Worm (Caenorhabditis elegans) whole organism, young adult: ENCODE data around the gene C45B2.8.

ENCODE experiments used
- B0035.1 ChIP-seq: sonication (generic microtip); optimal IDR thresholded peaks from 2 replicates; lab custom pipeline; 2016; ENCODE audit warnings: missing genetic modification characterization, mild to moderate bottlenecking, missing compliant biosample characterization, missing genotype, missing genetic modification reagents
- C06A6.2 ChIP-seq: fragments of 200-800 bp; sonication (Bioruptor generic); conservative IDR thresholded peaks from 2 replicates; pipeline ENCODE4 v1.3.6; 2022; ENCODE audit warnings: missing genetic modification characterization, missing compliant biosample characterization
- D2030.7 ChIP-seq: fragments of 200-800 bp; sonication (Bioruptor generic); IDR thresholded peaks from 2 replicates; pipeline ENCODE4 v1.3.6; 2022; ENCODE audit warnings: missing genetic modification reagents, missing genetic modification characterization, missing compliant biosample characterization
- F10E7.11 ChIP-seq: sonication (generic microtip); optimal IDR thresholded peaks from 2 replicates; lab custom pipeline; 2017; ENCODE audit warnings: mild to moderate bottlenecking, missing genetic modification characterization, moderate library complexity, missing compliant biosample characterization
- F33H1.4 ChIP-seq: fragments of 200-800 bp; sonication (Bioruptor generic); IDR thresholded peaks from 2 replicates; pipeline ENCODE4 v1.3.6; 2022; ENCODE audit warnings: missing genetic modification reagents, missing genetic modification characterization, missing compliant biosample characterization
- F37B4.10 ChIP-seq: fragments of 200-800 bp; sonication (Bioruptor generic); IDR thresholded peaks from 2 replicates; pipeline ENCODE4 v1.3.6; 2022; ENCODE audit warnings: missing genetic modification characterization, missing compliant biosample characterization
- Y53G8AR.9 ChIP-seq: fragments of 200-800 bp; sonication (Bioruptor generic); conservative IDR thresholded peaks from 2 replicates; pipeline ENCODE4 v1.3.6; 2022; ENCODE audit warnings: missing genetic modification reagents, missing genetic modification characterization, missing compliant biosample characterization
- Y56A3A.18 ChIP-seq: fragments of 200-800 bp; sonication (Bioruptor generic); IDR thresholded peaks from 2 replicates; pipeline ENCODE4 v1.3.6; 2022; ENCODE audit warnings: missing genetic modification reagents, missing genetic modification characterization, missing compliant biosample characterization
- atf-7 ChIP-seq: sonication (generic microtip); optimal IDR thresholded peaks from 2 replicates; lab custom pipeline; 2017; ENCODE audit warnings: mild to moderate bottlenecking, missing genetic modification characterization, missing compliant biosample characterization
- ccch-3 ChIP-seq: fragments of 200-800 bp; sonication (Bioruptor generic); optimal IDR thresholded peaks from 2 replicates; lab custom pipeline; 2018; ENCODE audit warnings: mild to moderate bottlenecking, missing genetic modification characterization, missing compliant biosample characterization
- cebp-1 ChIP-seq, 2 experiments: fragments of 200-800 bp in 1 of 2; sonication (Bioruptor generic) in 1 of 2; sonication (generic microtip) in 1 of 2; IDR thresholded peaks in 1 of 2; optimal IDR thresholded peaks in 1 of 2; 2 replicates each; pipeline versions ENCODE4 v1.3.6 to Lab custom; 2017 to 2022; ENCODE audit warnings: missing compliant biosample characterization in 2 of 2, missing genetic modification characterization in 2 of 2, mild to moderate bottlenecking in 1 of 2, missing genetic modification reagents in 1 of 2, moderate library complexity in 1 of 2
- ceh-27 ChIP-seq: fragments of 200-800 bp; sonication (Bioruptor generic); optimal IDR thresholded peaks from 2 replicates; lab custom pipeline; 2018; ENCODE audit warnings: mild to moderate bottlenecking, missing genetic modification characterization, moderate library complexity, missing compliant biosample characterization
- ceh-58 ChIP-seq: fragments of 200-800 bp; sonication (Bioruptor generic); IDR thresholded peaks from 2 replicates; pipeline ENCODE4 v1.3.6; 2022; ENCODE audit warnings: missing genetic modification characterization, missing compliant biosample characterization
- die-1 ChIP-seq: sonication (generic microtip); optimal IDR thresholded peaks from 2 replicates; lab custom pipeline; 2016; ENCODE audit warnings: missing genotype, mild to moderate bottlenecking, missing genetic modification characterization, missing compliant biosample characterization
- dpl-1 ChIP-seq: fragments of 150-350 bp; optimal IDR thresholded peaks from 2 replicates; lab custom pipeline; 2014; ENCODE audit warnings: missing biosample characterization, missing genetic modification reagents, missing genetic modification characterization
- egl-18 ChIP-seq: fragments of 200-800 bp; sonication (Bioruptor generic); IDR thresholded peaks from 2 replicates; pipeline ENCODE4 v1.3.6; 2022; ENCODE audit warnings: missing genetic modification reagents, missing genetic modification characterization, missing compliant biosample characterization
- egrh-3 ChIP-seq: fragments of 200-800 bp; sonication (Bioruptor generic); IDR thresholded peaks from 2 replicates; pipeline ENCODE4 v1.3.6; 2022; ENCODE audit warnings: missing genetic modification reagents, missing genetic modification characterization, missing compliant biosample characterization
- ets-4 ChIP-seq: fragments of 200-800 bp; sonication (Bioruptor generic); optimal IDR thresholded peaks from 2 replicates; lab custom pipeline; 2018; ENCODE audit warnings: mild to moderate bottlenecking, missing genetic modification characterization, missing compliant biosample characterization
- gei-17 ChIP-seq: fragments of 200-800 bp; sonication (Bioruptor generic); optimal IDR thresholded peaks from 2 replicates; lab custom pipeline; 2018; ENCODE audit warnings: mild to moderate bottlenecking, missing genetic modification characterization, missing compliant biosample characterization
- hlh-12 ChIP-seq: sonication (generic microtip); optimal IDR thresholded peaks from 2 replicates; lab custom pipeline; 2016; ENCODE audit warnings: missing genetic modification characterization, missing compliant biosample characterization
- lag-1 ChIP-seq: fragments of 200-800 bp; sonication (Bioruptor generic); IDR thresholded peaks from 2 replicates; pipeline ENCODE4 v1.3.6; 2022; ENCODE audit warnings: missing genetic modification reagents, missing genetic modification characterization, missing compliant biosample characterization
- let-607 ChIP-seq, 2 experiments: fragments of 200-800 bp in 1 of 2; sonication (Bioruptor generic) in 1 of 2; sonication (generic microtip) in 1 of 2; optimal IDR thresholded peaks; 2 replicates each; lab custom pipeline; 2016 to 2018; ENCODE audit warnings: mild to moderate bottlenecking in 2 of 2, missing compliant biosample characterization in 2 of 2, missing genetic modification characterization in 2 of 2, moderate library complexity in 2 of 2, missing genotype in 1 of 2
- lin-35 ChIP-seq, 3 experiments: fragments of 150-350 bp in 2 of 3; sonication (generic microtip) in 1 of 3; optimal IDR thresholded peaks; 2 replicates each; lab custom pipeline; 2014 to 2018; ENCODE audit warnings: missing biosample characterization in 3 of 3, missing genetic modification characterization in 3 of 3, missing genetic modification reagents in 3 of 3
- lsl-1 ChIP-seq: fragments of 200-800 bp; sonication (Bioruptor generic); optimal IDR thresholded peaks from 2 replicates; lab custom pipeline; 2018; ENCODE audit warnings: mild to moderate bottlenecking, missing genetic modification characterization, moderate library complexity, missing compliant biosample characterization
- madf-10 ChIP-seq: sonication (generic microtip); optimal IDR thresholded peaks from 2 replicates; lab custom pipeline; 2016; ENCODE audit warnings: mild to moderate bottlenecking, missing genetic modification characterization, missing compliant biosample characterization
- madf-3 ChIP-seq: fragments of 200-800 bp; sonication (Bioruptor generic); IDR thresholded peaks from 2 replicates; pipeline ENCODE4 v1.3.6; 2022; ENCODE audit warnings: missing genetic modification reagents, missing genetic modification characterization, missing compliant biosample characterization
- madf-6 ChIP-seq: fragments of 200-800 bp; sonication (Bioruptor generic); IDR thresholded peaks from 2 replicates; pipeline ENCODE4 v1.3.6; 2022; ENCODE audit warnings: missing genetic modification reagents, missing genetic modification characterization, missing compliant biosample characterization
- mcd-1 ChIP-seq: fragments of 200-800 bp; sonication (Bioruptor generic); IDR thresholded peaks from 2 replicates; pipeline ENCODE4 v1.3.6; 2022; ENCODE audit warnings: missing genetic modification reagents, missing genetic modification characterization, missing compliant biosample characterization
- mes-4 ChIP-seq: sonication (generic microtip); optimal IDR thresholded peaks from 2 replicates; lab custom pipeline; 2016; ENCODE audit warnings: missing genotype, missing genetic modification characterization, missing compliant biosample characterization
- mxl-1 ChIP-seq: sonication (generic microtip); optimal IDR thresholded peaks from 2 replicates; lab custom pipeline; 2016; ENCODE audit warnings: missing genetic modification characterization, missing compliant biosample characterization
- nfya-2 ChIP-seq: fragments of 200-800 bp; sonication (Bioruptor generic); IDR thresholded peaks from 2 replicates; pipeline ENCODE4 v1.3.6; 2022; ENCODE audit warnings: missing genetic modification reagents, missing genetic modification characterization, missing compliant biosample characterization
- nhr-120 ChIP-seq: fragments of 200-800 bp; sonication (Bioruptor generic); IDR thresholded peaks from 2 replicates; pipeline ENCODE4 v1.3.6; 2022; ENCODE audit warnings: missing genetic modification characterization, missing compliant biosample characterization
- nhr-27 ChIP-seq: fragments of 200-800 bp; sonication (Bioruptor generic); optimal IDR thresholded peaks from 2 replicates; lab custom pipeline; 2018; ENCODE audit warnings: mild to moderate bottlenecking, missing genetic modification characterization, moderate library complexity, missing compliant biosample characterization
- sdz-38 ChIP-seq: sonication (generic microtip); optimal IDR thresholded peaks from 2 replicates; lab custom pipeline; 2016; ENCODE audit warnings: missing genotype, missing genetic modification characterization, missing compliant biosample characterization
- tbp1 ChIP-seq: fragments of 200-800 bp; sonication (Bioruptor generic); optimal IDR thresholded peaks from 2 replicates; lab custom pipeline; 2018; ENCODE audit warnings: mild to moderate bottlenecking, missing genetic modification characterization, missing compliant biosample characterization
- unc-130 ChIP-seq: sonication (generic microtip); optimal IDR thresholded peaks from 2 replicates; lab custom pipeline; 2016; ENCODE audit warnings: missing genetic modification reagents, missing genetic modification characterization, missing compliant biosample characterization
- unc-62 ChIP-seq: fragments of 150-350 bp; optimal IDR thresholded peaks from 2 replicates; lab custom pipeline; 2014; ENCODE audit warnings: missing biosample characterization, missing genetic modification reagents, missing genetic modification characterization
- zim-3 ChIP-seq: sonication (generic microtip); optimal IDR thresholded peaks from 2 replicates; lab custom pipeline; 2017; ENCODE audit warnings: mild to moderate bottlenecking, missing genetic modification characterization, moderate library complexity, missing compliant biosample characterization
- ztf-18 ChIP-seq: sonication (generic microtip); optimal IDR thresholded peaks from 2 replicates; lab custom pipeline; 2016; ENCODE audit warnings: missing genotype, mild to moderate bottlenecking, missing genetic modification characterization, missing compliant biosample characterization
- ztf-28 ChIP-seq: fragments of 200-800 bp; sonication (Bioruptor generic); IDR thresholded peaks from 2 replicates; pipeline ENCODE4 v1.3.6; 2022; ENCODE audit warnings: missing genetic modification reagents, missing genetic modification characterization, missing compliant biosample characterization

The C45B2.8 gene

DNA sequence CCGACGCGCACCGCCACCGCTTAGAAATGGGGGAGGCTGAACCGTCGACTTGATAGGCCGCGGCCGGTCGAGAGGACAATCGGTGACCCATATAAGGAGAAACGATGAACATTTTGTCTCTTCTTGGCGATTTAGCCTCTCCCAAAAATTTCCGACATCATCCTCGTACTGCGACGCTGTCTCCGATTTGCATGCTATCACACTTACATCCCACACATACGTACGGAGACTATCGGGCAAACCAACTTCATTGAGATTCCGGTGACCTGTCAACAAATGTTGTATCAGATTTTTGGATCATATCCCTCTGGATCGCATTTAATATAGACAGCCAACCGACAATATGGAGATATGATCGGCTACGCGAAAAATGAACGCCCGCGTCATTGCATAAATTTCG lies 21.2 kb upstream of the C45B2.8 start:
- TF ChIP-seq unc-62 (no peak), lsl-1 (GFP tag; lab: Kevin White, UChicago) (no peak), nhr-27 (tag; lab: Kevin White, UChicago) (no peak), ztf-28 (GFP tag; lab: Robert Waterston, UW) (no peak), madf-6 (no peak)

DNA sequence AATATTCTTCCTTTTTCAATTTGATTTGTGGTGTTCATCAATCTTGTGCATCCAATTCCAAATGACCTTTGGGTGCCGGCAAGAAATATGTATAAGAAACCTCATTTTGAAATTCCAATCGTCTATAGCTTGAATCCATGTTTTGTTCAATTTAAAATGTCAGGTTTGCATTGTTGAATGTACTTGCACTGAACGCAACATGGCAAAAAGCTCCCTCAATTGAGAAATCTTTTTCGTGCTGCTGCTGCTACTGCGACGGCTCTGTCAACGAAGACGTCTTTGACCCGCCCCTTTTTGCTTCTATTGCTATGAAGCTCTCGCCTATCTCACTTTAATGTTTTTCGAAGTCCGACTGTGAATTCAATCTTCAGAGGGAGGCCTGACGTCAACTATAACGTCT lies 12.6 kb upstream of the C45B2.8 start, which contains the start of gene lgc-58:
Gene lgc-58 (plus strand): TSS at position 301 of the 400 bp plus-strand sequence.
- TF ChIP-seq B0035.1 (tag; lab: Kevin White, UChicago), result no peak
- no peak for TF ChIP-seq F33H1.4 (GFP tag; lab: Robert Waterston, UW)
- TF ChIP-seq egrh-3 (GFP tag; lab: Robert Waterston, UW), result no peak
- TF ChIP-seq C06A6.2, result no peak
- no peak for TF ChIP-seq nhr-120 (GFP tag; lab: Robert Waterston, UW)
- TF ChIP-seq ztf-28 (GFP tag; lab: Robert Waterston, UW), result no peak
- no peak for TF ChIP-seq unc-130 (GFP tag; lab: Kevin White, UChicago)
- no peak for TF ChIP-seq zim-3 (tag; lab: Kevin White, UChicago)
- TF ChIP-seq Y53G8AR.9 (GFP tag; lab: Robert Waterston, UW), result no peak
- TF ChIP-seq let-607 (tag; optimal IDR thresholded peaks at IDR 0.05; lab: Kevin White, UChicago), result no peak
- no peak for TF ChIP-seq F37B4.10
- TF ChIP-seq ztf-18 (tag; lab: Kevin White, UChicago), result no peak
- TF ChIP-seq, all 124 proteins: peak for 0

DNA sequence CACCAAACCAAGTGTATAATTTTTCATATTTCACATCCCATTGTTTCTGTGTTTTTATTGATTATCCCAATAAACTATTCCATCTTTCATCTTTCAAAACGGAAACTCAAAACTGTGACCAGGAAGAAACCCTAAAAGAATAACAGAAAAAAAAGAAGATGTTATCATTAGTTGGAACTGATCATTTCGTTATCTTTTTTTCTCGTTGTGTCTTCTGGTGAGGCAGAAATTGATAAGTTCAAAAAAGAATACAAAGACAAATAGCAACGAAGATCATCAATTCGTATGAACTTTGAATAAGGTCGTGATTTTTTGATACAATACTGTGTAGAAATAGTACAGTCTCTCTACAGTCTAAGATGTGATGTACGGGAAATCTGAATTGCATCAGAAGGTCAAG lies 6.0 kb upstream of the C45B2.8 start:
- TF ChIP-seq gei-17 (GFP tag; lab: Kevin White, UChicago) (no peak), nfya-2 (GFP tag; lab: Robert Waterston, UW) (no peak), sdz-38 (tag; lab: Kevin White, UChicago) (no peak), egrh-3 (GFP tag; lab: Robert Waterston, UW) (no peak), F10E7.11 (no peak), ets-4 (no peak)

DNA sequence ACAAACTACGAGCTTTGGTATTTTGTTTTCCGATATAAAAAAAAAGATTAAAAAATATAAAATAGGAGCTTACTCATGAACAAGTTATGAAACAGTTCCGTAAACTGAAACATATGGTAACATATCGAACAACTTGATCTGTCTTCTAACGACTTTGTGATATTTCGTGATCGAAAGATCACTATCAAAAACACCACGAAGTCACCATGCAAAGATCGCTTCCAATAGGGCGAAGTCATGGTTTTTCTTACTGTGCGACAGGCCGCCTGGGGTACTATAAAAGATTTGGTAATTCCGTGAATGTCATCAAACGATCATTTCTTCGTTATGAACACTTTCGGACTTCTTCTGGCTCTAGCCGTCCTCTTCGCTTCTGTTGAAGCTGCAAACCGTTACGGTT lies 5.1 kb upstream of the C45B2.8 start, which contains the start of gene C45B2.3:
Gene C45B2.3 (plus strand): TSS at position 301 of the 400 bp plus-strand sequence.
- TF ChIP-seq B0035.1 (tag; lab: Kevin White, UChicago) (no peak), mes-4 (no peak), ccch-3 (GFP tag; lab: Kevin White, UChicago) (no peak), egl-18 (GFP tag; lab: Robert Waterston, UW) (no peak)

DNA sequence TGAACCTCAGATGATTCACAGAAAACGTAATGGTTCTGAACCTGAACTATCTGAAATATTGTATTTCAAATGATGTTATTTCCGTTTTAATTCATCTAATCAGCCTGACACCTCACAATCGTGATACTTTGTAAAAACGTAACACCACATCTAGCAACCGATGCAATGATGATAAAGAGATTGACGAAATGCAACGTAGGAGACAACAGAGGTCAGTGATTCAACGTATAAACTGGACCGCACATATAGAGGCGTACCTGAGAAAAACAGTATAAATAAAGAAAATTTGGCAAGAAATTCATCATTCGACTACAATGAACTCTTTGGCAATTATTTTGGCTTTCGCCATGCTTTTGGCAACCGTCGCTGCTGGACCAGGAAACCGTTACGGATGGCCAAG lies 3.3 kb upstream of the C45B2.8 start, which contains the start of gene C45B2.2:
Gene C45B2.2 (plus strand): TSS at position 301 of the 400 bp plus-strand sequence.
- TF ChIP-seq atf-7 (tag; lab: Kevin White, UChicago) (no peak), madf-10 (tag; lab: Kevin White, UChicago) (no peak), dpl-1 (GFP tag; lab: Kevin White, UChicago) (no peak)
- TF ChIP-seq, all 124 proteins: peak for 0

DNA sequence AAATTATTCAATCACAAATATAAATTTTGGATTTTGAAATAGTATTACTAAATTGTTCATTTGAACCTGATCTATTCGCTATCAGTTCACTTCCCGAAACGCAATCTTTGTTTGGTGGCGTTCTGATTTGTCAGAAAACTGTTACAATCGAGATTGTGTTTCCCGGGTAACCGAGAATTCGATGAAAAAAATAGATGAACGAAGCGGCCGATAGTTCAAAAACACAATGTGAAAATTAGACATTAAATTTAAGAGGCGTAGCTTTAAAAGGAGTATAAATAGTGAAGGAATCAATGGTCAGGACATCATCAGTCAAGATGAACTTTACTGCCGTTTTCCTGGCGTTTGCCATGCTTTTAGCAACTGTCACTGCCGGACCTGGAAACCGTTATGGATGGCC lies 2.0 kb upstream of the C45B2.8 start, which contains the start of gene C45B2.1:
Gene C45B2.1 (plus strand): TSS at position 301 of the 400 bp plus-strand sequence.
- TF ChIP-seq ceh-58 (GFP tag; lab: Robert Waterston, UW) (no peak), lin-35 (GFP tag; optimal IDR thresholded peaks at IDR 0.05; lab: Kevin White, UChicago) (no peak), tbp1 (GFP tag; lab: Kevin White, UChicago) (no peak), cebp-1 (GFP tag; IDR thresholded peaks at IDR 0.05; lab: Robert Waterston, UW) (no peak), cebp-1 (tag; optimal IDR thresholded peaks at IDR 0.05; lab: Kevin White, UChicago) (no peak), madf-3 (GFP tag; lab: Robert Waterston, UW) (no peak), atf-7 (tag; lab: Kevin White, UChicago) (no peak), nhr-27 (tag; lab: Kevin White, UChicago) (no peak), lag-1 (GFP tag; lab: Robert Waterston, UW) (no peak), mcd-1 (GFP tag; lab: Robert Waterston, UW) (no peak), Y56A3A.18 (GFP tag; lab: Robert Waterston, UW) (no peak), mxl-1 (no peak), ets-4 (no peak), hlh-12 (no peak), ceh-27 (no peak), F10E7.11 (no peak), die-1 (tag; lab: Kevin White, UChicago) (no peak), D2030.7 (GFP tag; lab: Robert Waterston, UW) (no peak), ccch-3 (GFP tag; lab: Kevin White, UChicago) (no peak)
